ENCODE assay signal across 5 worm cellular contexts in the genomic region with DNA sequence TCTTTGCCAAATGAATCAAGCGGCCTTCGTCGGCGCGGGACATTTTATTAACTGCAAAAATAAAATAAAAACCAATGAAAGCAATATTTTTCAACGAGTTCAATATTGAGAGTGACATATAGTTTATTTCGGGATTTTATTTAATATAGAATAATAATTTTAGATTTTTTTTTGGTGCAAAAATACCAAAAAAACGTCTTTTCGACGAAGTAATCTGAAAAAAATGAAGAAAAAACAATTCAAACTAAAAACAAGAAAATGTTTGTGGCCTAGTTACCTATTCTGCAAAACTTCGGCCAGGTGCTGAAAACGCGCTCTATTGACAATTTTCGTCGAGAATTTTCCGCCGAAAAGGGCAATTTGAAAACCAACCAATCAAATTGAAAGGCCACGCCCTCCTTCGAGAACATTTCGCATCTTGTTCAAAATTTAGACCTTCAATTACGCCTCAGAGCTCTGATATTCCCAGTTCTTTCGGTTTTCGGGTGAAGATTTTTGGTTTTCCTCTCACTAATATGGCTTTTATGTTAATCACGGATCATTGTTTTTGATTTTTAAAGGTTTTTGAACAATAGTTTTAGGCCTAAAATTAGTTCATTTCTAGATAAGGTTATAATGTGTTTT.
TF ChIP-seq lines count a peak whose summit lies in the region.

A gene (minus strand): TSS at position 51 of the 624 bp plus-strand sequence.

TF ChIP-seq in whole organism, L1 larva, 84 proteins besides CTCF, POLR2A, EP300 and RAD21 (continues in another document):
- peak; percentile 95 for TF ChIP-seq efl-1 (optimal IDR thresholded peaks at IDR 0.05; lab: Kevin White, UChicago)
- peak; percentile 86 to 99 for TF ChIP-seq efl-1 (GFP tag; optimal IDR thresholded peaks at IDR 0.05 in 1 of 2; lab: Kevin White, UChicago)
- TF ChIP-seq ama-1 (optimal IDR thresholded peaks at IDR 0.05; lab: Kevin White, UChicago) = peak; percentile 88
- peak; percentile 93 for TF ChIP-seq zag-1 (tag; optimal IDR thresholded peaks at IDR 0.05; lab: Kevin White, UChicago)
- no peak for TF ChIP-seq ets-5 (GFP tag; IDR thresholded peaks at IDR 0.05; lab: Robert Waterston, UW)
- peak; percentile 99 for TF ChIP-seq nhr-77 (tag; optimal IDR thresholded peaks at IDR 0.05; lab: Kevin White, UChicago)
- peak; percentile 99 for TF ChIP-seq lir-3 (tag; optimal IDR thresholded peaks at IDR 0.05; lab: Kevin White, UChicago; ENCODE audit: poor library complexity)
- TF ChIP-seq snpc-4 (tag; optimal IDR thresholded peaks at IDR 0.05; lab: Kevin White, UChicago) = peak; percentile 89
- TF ChIP-seq pag-3 (tag; optimal IDR thresholded peaks at IDR 0.05; lab: Kevin White, UChicago; ENCODE audit: borderline replicate concordance, insufficient read depth) = no peak
- peak; percentile 95 for TF ChIP-seq nhr-11 (tag; optimal IDR thresholded peaks at IDR 0.05; lab: Kevin White, UChicago)
- peak; percentile 100 for TF ChIP-seq tbx-2 (tag; optimal IDR thresholded peaks at IDR 0.05; lab: Kevin White, UChicago)
- TF ChIP-seq fkh-4 (tag; optimal IDR thresholded peaks at IDR 0.05; lab: Kevin White, UChicago; ENCODE audit: borderline replicate concordance) = peak; percentile 99
- TF ChIP-seq pax-3 (tag; optimal IDR thresholded peaks at IDR 0.05; lab: Kevin White, UChicago) = peak; percentile 100
- TF ChIP-seq nhr-90 (tag; optimal IDR thresholded peaks at IDR 0.05; lab: Kevin White, UChicago; ENCODE audit: poor library complexity) = peak; percentile 99
- TF ChIP-seq irx-1 (tag; optimal IDR thresholded peaks at IDR 0.05; lab: Kevin White, UChicago) = peak; percentile 99

TF ChIP-seq in whole organism, L3 larva, 47 proteins besides CTCF, POLR2A, EP300 and RAD21 (continues in another document):
- TF ChIP-seq nhr-77 (tag; optimal IDR thresholded peaks at IDR 0.05; lab: Kevin White, UChicago) (peak; percentile 89), unc-39 (tag; optimal IDR thresholded peaks at IDR 0.05; lab: Kevin White, UChicago) (no peak), tbx-2 (tag; optimal IDR thresholded peaks at IDR 0.05; lab: Kevin White, UChicago) (peak; percentile 95), ZK546.5 (tag; optimal IDR thresholded peaks at IDR 0.05; lab: Kevin White, UChicago) (peak; percentile 39), eor-1 (tag; optimal IDR thresholded peaks at IDR 0.05; lab: Kevin White, UChicago) (peak in 1 of 2 experiments; percentile 82), hmg-11 (tag; optimal IDR thresholded peaks at IDR 0.05; lab: Kevin White, UChicago) (peak; percentile 83), fkh-10 (GFP tag; optimal IDR thresholded peaks at IDR 0.05; lab: Kevin White, UChicago) (peak; percentile 98), ama-1 (optimal IDR thresholded peaks at IDR 0.05; lab: Kevin White, UChicago) (peak; percentile 91), nhr-23 (tag; optimal IDR thresholded peaks at IDR 0.05; lab: Kevin White, UChicago) (peak; percentile 98), ztf-4 (tag; optimal IDR thresholded peaks at IDR 0.05; lab: Kevin White, UChicago) (peak; percentile 93), nhr-28 (tag; optimal IDR thresholded peaks at IDR 0.05; lab: Kevin White, UChicago) (peak; percentile 61), mml-1 (tag; optimal IDR thresholded peaks at IDR 0.05; lab: Kevin White, UChicago) (no peak), elt-1 (tag; optimal IDR thresholded peaks at IDR 0.05; lab: Kevin White, UChicago) (peak; percentile 80), lsy-12 (tag; optimal IDR thresholded peaks at IDR 0.05; lab: Kevin White, UChicago) (peak; percentile 99), nhr-12 (tag; optimal IDR thresholded peaks at IDR 0.05; lab: Kevin White, UChicago) (no peak), nhr-76 (tag; optimal IDR thresholded peaks at IDR 0.05; lab: Kevin White, UChicago) (peak; percentile 66), ceh-16 (tag; optimal IDR thresholded peaks at IDR 0.05; lab: Kevin White, UChicago) (no peak)

TF ChIP-seq in whole organism, early embryonic, 17 proteins besides CTCF, POLR2A, EP300 and RAD21:
- TF ChIP-seq ceh-36 (tag; optimal IDR thresholded peaks at IDR 0.05; lab: Kevin White, UChicago) (no peak), hmg-4 (GFP tag; optimal IDR thresholded peaks at IDR 0.05; lab: Kevin White, UChicago) (peak; percentile 36), aly-1 (tag; optimal IDR thresholded peaks at IDR 0.05; lab: Kevin White, UChicago) (no peak), tra-4 (tag; optimal IDR thresholded peaks at IDR 0.05; lab: Kevin White, UChicago) (peak; percentile 57), sea-1 (GFP tag; conservative IDR thresholded peaks at IDR 0.05; lab: Robert Waterston, UW) (no peak), tbx-37 (GFP tag; conservative IDR thresholded peaks at IDR 0.05; lab: Robert Waterston, UW) (peak; percentile 75), pes-1 (GFP tag; IDR thresholded peaks at IDR 0.05; lab: Robert Waterston, UW) (peak; percentile 54; the same call in 1 of the 2 replicates), ama-1 (optimal IDR thresholded peaks at IDR 0.05; lab: Kevin White, UChicago) (peak; percentile 66), hnd-1 (tag; optimal IDR thresholded peaks at IDR 0.05; lab: Kevin White, UChicago) (no peak), flt-1 (GFP tag; IDR thresholded peaks at IDR 0.05; lab: Robert Waterston, UW) (peak; percentile 34; the same call in 1 of the 2 replicates), tbx-11 (GFP tag; IDR thresholded peaks at IDR 0.05; lab: Robert Waterston, UW) (no peak), scrt-1 (GFP tag; IDR thresholded peaks at IDR 0.05; lab: Robert Waterston, UW) (no peak)

TF ChIP-seq in whole organism, midembryonic, 9 proteins besides CTCF, POLR2A, EP300 and RAD21:
- TF ChIP-seq flt-1 (GFP tag; IDR thresholded peaks at IDR 0.05; lab: Robert Waterston, UW) = peak; percentile 69
- TF ChIP-seq cog-1 (tag; optimal IDR thresholded peaks at IDR 0.05; lab: Kevin White, UChicago) = peak; percentile 90
- TF ChIP-seq T22C8.4 (GFP tag; IDR thresholded peaks at IDR 0.05; lab: Robert Waterston, UW) = 0 out of 2 replicates have a peak, but pooled peaks have one; percentile 50
- TF ChIP-seq ztf-23 (GFP tag; IDR thresholded peaks at IDR 0.05; lab: Robert Waterston, UW) = peak; percentile 88
- no peak for TF ChIP-seq ztf-29 (GFP tag; IDR thresholded peaks at IDR 0.05; lab: Robert Waterston, UW)

TF ChIP-seq in whole organism, young adult, 124 proteins besides CTCF, POLR2A, EP300 and RAD21 (continues in another document):
- TF ChIP-seq tbp1 (GFP tag; optimal IDR thresholded peaks at IDR 0.05; lab: Kevin White, UChicago) = peak; percentile 76
- TF ChIP-seq hmg-1.2 (GFP tag; IDR thresholded peaks at IDR 0.05; lab: Robert Waterston, UW) = peak; percentile 72
- peak; percentile 68 for TF ChIP-seq aptf-2 (GFP tag; conservative IDR thresholded peaks at IDR 0.05; lab: Robert Waterston, UW)
- 0 out of 2 replicates have a peak, but pooled peaks have one; percentile 43 for TF ChIP-seq bed-1 (GFP tag; IDR thresholded peaks at IDR 0.05; lab: Robert Waterston, UW)
- TF ChIP-seq sea-2 (GFP tag; IDR thresholded peaks at IDR 0.05; lab: Robert Waterston, UW) = peak; percentile 95
- peak; percentile 48; the same call in 1 of the 2 replicates for TF ChIP-seq Y53F4B.3 (GFP tag; IDR thresholded peaks at IDR 0.05; lab: Robert Waterston, UW)
- TF ChIP-seq nfya-1 (tag; optimal IDR thresholded peaks at IDR 0.05; lab: Kevin White, UChicago; ENCODE audit: borderline replicate concordance, insufficient read depth) = no peak
- peak; percentile 81 for TF ChIP-seq madf-8 (GFP tag; conservative IDR thresholded peaks at IDR 0.05; lab: Robert Waterston, UW)
- TF ChIP-seq F22D6.2 (tag; optimal IDR thresholded peaks at IDR 0.05; lab: Kevin White, UChicago) = peak; percentile 88
- TF ChIP-seq ztf-22 (GFP tag; optimal IDR thresholded peaks at IDR 0.05; lab: Kevin White, UChicago) = peak; percentile 85
- peak; percentile 32 for TF ChIP-seq snpc-1.1 (tag; optimal IDR thresholded peaks at IDR 0.05; lab: Kevin White, UChicago; ENCODE audit: insufficient read depth)
- peak; percentile 94 for TF ChIP-seq atf-7 (tag; optimal IDR thresholded peaks at IDR 0.05; lab: Kevin White, UChicago)
- no peak for TF ChIP-seq mxl-1 (tag; optimal IDR thresholded peaks at IDR 0.05; lab: Kevin White, UChicago)
- peak; percentile 95 for TF ChIP-seq lir-1 (GFP tag; conservative IDR thresholded peaks at IDR 0.05; lab: Robert Waterston, UW)
- no peak for TF ChIP-seq Y79H2A.3 (GFP tag; conservative IDR thresholded peaks at IDR 0.05; lab: Robert Waterston, UW)
- peak; percentile 95 for TF ChIP-seq madf-3 (GFP tag; IDR thresholded peaks at IDR 0.05; lab: Robert Waterston, UW)
- peak; percentile 75 for TF ChIP-seq xnd-1 (tag; optimal IDR thresholded peaks at IDR 0.05; lab: Kevin White, UChicago)
- peak; percentile 94 for TF ChIP-seq egl-18 (GFP tag; IDR thresholded peaks at IDR 0.05; lab: Robert Waterston, UW)
- peak; percentile 96 for TF ChIP-seq K12H6.12 (tag; optimal IDR thresholded peaks at IDR 0.05; lab: Kevin White, UChicago)
- peak; percentile 80; the same call in 1 of the 2 replicates for TF ChIP-seq Y95B8A.8 (GFP tag; IDR thresholded peaks at IDR 0.05; lab: Robert Waterston, UW)
- peak; percentile 64 for TF ChIP-seq F10E7.11 (tag; optimal IDR thresholded peaks at IDR 0.05; lab: Kevin White, UChicago)
- TF ChIP-seq efl-1 (GFP tag; optimal IDR thresholded peaks at IDR 0.05; lab: Kevin White, UChicago) = peak; percentile 66
- TF ChIP-seq ceh-79 (tag; optimal IDR thresholded peaks at IDR 0.05; lab: Kevin White, UChicago) = peak; percentile 87
- peak; percentile 98 for TF ChIP-seq tlf-1 (GFP tag; optimal IDR thresholded peaks at IDR 0.05; lab: Kevin White, UChicago)
- TF ChIP-seq rec-8 (tag; optimal IDR thresholded peaks at IDR 0.05; lab: Kevin White, UChicago) = peak; percentile 63 to 81
- TF ChIP-seq chd-7 (tag; optimal IDR thresholded peaks at IDR 0.05; lab: Kevin White, UChicago) = peak; percentile 94
- TF ChIP-seq D2030.7 (GFP tag; IDR thresholded peaks at IDR 0.05; lab: Robert Waterston, UW) = peak; percentile 93
- no peak for TF ChIP-seq hlh-26 (GFP tag; conservative IDR thresholded peaks at IDR 0.05; lab: Robert Waterston, UW)
- TF ChIP-seq Y53G8AR.9 (GFP tag; conservative IDR thresholded peaks at IDR 0.05; lab: Robert Waterston, UW) = peak; percentile 95
- TF ChIP-seq hlh-12 (tag; optimal IDR thresholded peaks at IDR 0.05; lab: Kevin White, UChicago) = no peak
- peak; percentile 91 for TF ChIP-seq hmg-20 (GFP tag; IDR thresholded peaks at IDR 0.05; lab: Robert Waterston, UW)
- peak; percentile 98 for TF ChIP-seq ekl-4 (GFP tag; IDR thresholded peaks at IDR 0.05; lab: Robert Waterston, UW)
- TF ChIP-seq F57C9.4 (tag; optimal IDR thresholded peaks at IDR 0.05; lab: Kevin White, UChicago) = peak; percentile 57
- TF ChIP-seq somi-1 (GFP tag; optimal IDR thresholded peaks at IDR 0.05; lab: Kevin White, UChicago) = peak; percentile 90
- peak; percentile 73 for TF ChIP-seq egl-44 (GFP tag; IDR thresholded peaks at IDR 0.05; lab: Robert Waterston, UW)
- no peak for TF ChIP-seq F55B11.4 (tag; optimal IDR thresholded peaks at IDR 0.05; lab: Kevin White, UChicago; ENCODE audit: borderline replicate concordance, insufficient read depth)
- peak; percentile 96 for TF ChIP-seq let-526 (GFP tag; IDR thresholded peaks at IDR 0.05; lab: Robert Waterston, UW)
